Fruit fly (Drosophila melanogaster): ENCODE measurements around the gene mip130.

Gene mip130

dm6 chrX:1899445-1900085 lies 8.5 kb upstream of the mip130 start (continued):
- no peak for TF ChIP-seq CG17359 (tag; optimal IDR thresholded peaks at IDR 0.05)
- TF ChIP-seq cas (GFP tag; IDR thresholded peaks at IDR 0.05) = no peak
- peak; percentile 97 for TF ChIP-seq sd (tag; optimal IDR thresholded peaks at IDR 0.05)
- no peak for TF ChIP-seq lov (optimal IDR thresholded peaks at IDR 0.05)
- no peak for TF ChIP-seq lov (GFP tag; IDR thresholded peaks at IDR 0.05)
- TF ChIP-seq Asciz (GFP tag; optimal IDR thresholded peaks at IDR 0.05) = no peak
- TF ChIP-seq NC2β (GFP tag; optimal IDR thresholded peaks at IDR 0.05) = no peak
- no peak for TF ChIP-seq CG7839 (tag; optimal IDR thresholded peaks at IDR 0.05)
- no peak for TF ChIP-seq CHES-1-like (GFP tag; optimal IDR thresholded peaks at IDR 0.05)
- TF ChIP-seq CG1832 (GFP tag; optimal IDR thresholded peaks at IDR 0.05) = peak; percentile 30
- TF ChIP-seq CG12236 (GFP tag; optimal IDR thresholded peaks at IDR 0.05) = no peak
- TF ChIP-seq Xbp1 (GFP tag; optimal IDR thresholded peaks at IDR 0.05) = no peak
- no peak for TF ChIP-seq CG30020 (tag; optimal IDR thresholded peaks at IDR 0.05)
- TF ChIP-seq CG13296 (GFP tag; optimal IDR thresholded peaks at IDR 0.05) = no peak
- no peak for TF ChIP-seq Sox100B (GFP tag; optimal IDR thresholded peaks at IDR 0.05)
- no peak for TF ChIP-seq stc (GFP tag; IDR thresholded peaks at IDR 0.05)
- no peak for TF ChIP-seq CG10565 (GFP tag; optimal IDR thresholded peaks at IDR 0.05)
- TF ChIP-seq CG12769 (tag; optimal IDR thresholded peaks at IDR 0.05) = peak; percentile 81
- peak; percentile 15 for TF ChIP-seq CG3281 (GFP tag; optimal IDR thresholded peaks at IDR 0.05)
- peak; percentile 87 for TF ChIP-seq crol (GFP tag; IDR thresholded peaks at IDR 0.05)
- no peak for TF ChIP-seq da (GFP tag; optimal IDR thresholded peaks at IDR 0.05)
- TF ChIP-seq Nf-YB (GFP tag; optimal IDR thresholded peaks at IDR 0.05) = no peak
- no peak for TF ChIP-seq CG2129 (GFP tag; IDR thresholded peaks at IDR 0.05; ENCODE audit: partially characterized antibody)
- TF ChIP-seq jing (GFP tag; optimal IDR thresholded peaks at IDR 0.05) = no peak
- TF ChIP-seq CG12744 (GFP tag; optimal IDR thresholded peaks at IDR 0.05) = no peak
- TF ChIP-seq CG5180 (GFP tag; optimal IDR thresholded peaks at IDR 0.05) = no peak
- TF ChIP-seq Elba2 (GFP tag; optimal IDR thresholded peaks at IDR 0.05) = no peak
- TF ChIP-seq CG11085 (GFP tag; IDR thresholded peaks at IDR 0.05) = no peak
- TF ChIP-seq insv (GFP tag; optimal IDR thresholded peaks at IDR 0.05) = peak in 1 of 2 experiments; percentile 22
- no peak for TF ChIP-seq CG6175 (GFP tag; IDR thresholded peaks at IDR 0.05)
- no peak for TF ChIP-seq pb (GFP tag; optimal IDR thresholded peaks at IDR 0.05)
- TF ChIP-seq E2f1 (GFP tag; IDR thresholded peaks at IDR 0.05) = no peak
- no peak for TF ChIP-seq pho (GFP tag; optimal IDR thresholded peaks at IDR 0.05)
- no peak for TF ChIP-seq CG10979 (tag; optimal IDR thresholded peaks at IDR 0.05)
- TF ChIP-seq chm (GFP tag; IDR thresholded peaks at IDR 0.05) = no peak
- no peak for TF ChIP-seq BtbVII (GFP tag; optimal IDR thresholded peaks at IDR 0.05)
- TF ChIP-seq Antp (GFP tag; optimal IDR thresholded peaks at IDR 0.05) = no peak
- no peak for TF ChIP-seq sens-2 (GFP tag; IDR thresholded peaks at IDR 0.05)
- TF ChIP-seq CG3407 (GFP tag; optimal IDR thresholded peaks at IDR 0.05) = no peak
- peak; percentile 86 for TF ChIP-seq grn (GFP tag; optimal IDR thresholded peaks at IDR 0.05)
- TF ChIP-seq CG1024 (GFP tag; IDR thresholded peaks at IDR 0.05) = no peak
- TF ChIP-seq Max (GFP tag; optimal IDR thresholded peaks at IDR 0.05) = no peak
- no peak for TF ChIP-seq ab (GFP tag; optimal IDR thresholded peaks at IDR 0.05)
- no peak for TF ChIP-seq CG1233 (GFP tag; optimal IDR thresholded peaks at IDR 0.05)
- no peak for TF ChIP-seq dpn (GFP tag; optimal IDR thresholded peaks at IDR 0.05)
- no peak for TF ChIP-seq aop (GFP tag; IDR thresholded peaks at IDR 0.05)
- peak; percentile 36 for TF ChIP-seq HLHmδ (GFP tag; optimal IDR thresholded peaks at IDR 0.05)
- no peak for TF ChIP-seq CG1647 (GFP tag; optimal IDR thresholded peaks at IDR 0.05)
- TF ChIP-seq Opbp (GFP tag; IDR thresholded peaks at IDR 0.05; ENCODE audit: partially characterized antibody) = no peak
- no peak for TF ChIP-seq CG9932 (GFP tag; IDR thresholded peaks at IDR 0.05)
- TF ChIP-seq CG13424 (tag; optimal IDR thresholded peaks at IDR 0.05) = no peak
